Worm (Caenorhabditis elegans) whole organism, midembryonic: ENCODE measurements around the gene bir-1.

Experiments used
- T22C8.4 ChIP-seq: fragments of 200-800 bp; sonication (Bioruptor generic); IDR thresholded peaks from 2 replicates; pipeline ENCODE4 v1.3.6; 2022; ENCODE audit warnings: missing genetic modification characterization, missing compliant biosample characterization
- cog-1 ChIP-seq: sonication (generic microtip); optimal IDR thresholded peaks from 2 replicates; lab custom pipeline; 2016; ENCODE audit warnings: missing genetic modification characterization, missing compliant biosample characterization
- flt-1 ChIP-seq: fragments of 200-800 bp; sonication (Bioruptor generic); IDR thresholded peaks from 2 replicates; pipeline ENCODE4 v1.3.6; 2022; ENCODE audit warnings: missing genetic modification characterization, missing compliant biosample characterization
- klf-2 ChIP-seq: fragments of 200-800 bp; sonication (Bioruptor generic); conservative IDR thresholded peaks from 2 replicates; pipeline ENCODE4 v1.3.6; 2022; ENCODE audit warnings: missing genetic modification reagents, missing genetic modification characterization, missing compliant biosample characterization
- med-1 ChIP-seq: sonication (generic microtip); optimal IDR thresholded peaks from 2 replicates; lab custom pipeline; 2017; ENCODE audit warnings: missing genetic modification characterization, mild to moderate bottlenecking, missing compliant biosample characterization, antibody characterized with exemption, missing genetic modification reagents; ENCODE audit not compliant: insufficient read depth
- ref-1 ChIP-seq: fragments of 200-800 bp; sonication (Bioruptor generic); conservative IDR thresholded peaks from 2 replicates; pipeline ENCODE4 v1.3.6; 2022; ENCODE audit warnings: missing genetic modification reagents, missing genetic modification characterization, missing compliant biosample characterization
- tab-1 ChIP-seq: fragments of 200-800 bp; sonication (Bioruptor generic); IDR thresholded peaks from 2 replicates; pipeline ENCODE4 v1.3.6; 2022; ENCODE audit warnings: missing genetic modification characterization, missing compliant biosample characterization
- ztf-23 ChIP-seq: fragments of 200-800 bp; sonication (Bioruptor generic); IDR thresholded peaks from 2 replicates; pipeline ENCODE4 v1.3.6; 2022; ENCODE audit warnings: missing genetic modification reagents, missing genetic modification characterization, missing compliant biosample characterization
- ztf-29 ChIP-seq: fragments of 200-800 bp; sonication (Bioruptor generic); IDR thresholded peaks from 2 replicates; pipeline ENCODE4 v1.3.6; 2022; ENCODE audit warnings: missing genetic modification reagents, missing genetic modification characterization, missing compliant biosample characterization

bir-1 gene

DNA sequence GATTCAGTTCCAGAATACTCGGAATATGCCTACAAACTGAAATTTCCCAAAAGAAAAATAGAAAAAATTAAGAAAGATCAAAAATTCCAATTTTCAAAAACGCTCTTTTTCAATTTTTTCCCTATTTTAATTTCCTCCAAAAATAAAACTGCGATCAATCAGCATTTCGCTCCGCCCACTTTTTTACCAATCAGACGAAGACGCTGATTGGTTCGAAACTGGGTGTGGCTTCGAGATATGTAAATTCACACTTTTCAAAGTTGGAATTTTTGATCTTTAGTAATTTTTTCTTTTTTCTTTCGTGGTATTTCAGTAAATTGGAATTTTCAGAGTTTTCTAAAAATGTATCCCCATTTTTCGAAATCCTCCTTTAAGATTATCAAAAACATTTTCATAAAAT lies 32.8 kb downstream of the bir-1 start:
- TF ChIP-seq flt-1 (no peak), ztf-23 (GFP tag; lab: Robert Waterston, UW) (no peak), ztf-29 (GFP tag; lab: Robert Waterston, UW) (no peak), cog-1 (tag; lab: Kevin White, UChicago) (no peak), T22C8.4 (GFP tag; lab: Robert Waterston, UW) (no peak), med-1 (GFP tag; lab: Kevin White, UChicago) (no peak), ref-1 (GFP tag; lab: Robert Waterston, UW) (no peak), klf-2 (GFP tag; lab: Robert Waterston, UW) (no peak), tab-1 (GFP tag; lab: Robert Waterston, UW) (no peak)

DNA sequence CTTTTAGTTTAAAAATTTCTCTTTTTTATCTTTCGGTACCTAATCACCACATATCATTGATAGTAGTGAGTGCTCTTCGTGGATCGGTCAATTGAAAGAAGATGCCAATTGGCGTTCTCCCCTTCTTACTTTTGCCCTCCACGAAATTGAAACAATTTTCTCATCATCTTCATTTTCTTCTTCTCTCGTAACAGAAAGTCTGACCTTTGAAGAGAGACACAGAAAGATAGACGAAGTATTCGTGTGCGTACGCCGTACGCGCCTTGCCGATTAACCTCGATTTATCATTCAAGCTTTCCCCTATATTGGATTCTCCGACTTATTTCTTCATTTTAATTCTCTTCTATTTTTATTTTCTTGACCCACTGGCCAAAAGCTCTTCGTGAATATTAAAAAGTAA lies 33.2 kb downstream of the bir-1 start:
- TF ChIP-seq ztf-23 (GFP tag; lab: Robert Waterston, UW) (no peak), klf-2 (GFP tag; lab: Robert Waterston, UW) (no peak), ztf-29 (GFP tag; lab: Robert Waterston, UW) (no peak), med-1 (GFP tag; lab: Kevin White, UChicago) (no peak), flt-1 (no peak), tab-1 (GFP tag; lab: Robert Waterston, UW) (no peak), ref-1 (GFP tag; lab: Robert Waterston, UW) (no peak)

DNA sequence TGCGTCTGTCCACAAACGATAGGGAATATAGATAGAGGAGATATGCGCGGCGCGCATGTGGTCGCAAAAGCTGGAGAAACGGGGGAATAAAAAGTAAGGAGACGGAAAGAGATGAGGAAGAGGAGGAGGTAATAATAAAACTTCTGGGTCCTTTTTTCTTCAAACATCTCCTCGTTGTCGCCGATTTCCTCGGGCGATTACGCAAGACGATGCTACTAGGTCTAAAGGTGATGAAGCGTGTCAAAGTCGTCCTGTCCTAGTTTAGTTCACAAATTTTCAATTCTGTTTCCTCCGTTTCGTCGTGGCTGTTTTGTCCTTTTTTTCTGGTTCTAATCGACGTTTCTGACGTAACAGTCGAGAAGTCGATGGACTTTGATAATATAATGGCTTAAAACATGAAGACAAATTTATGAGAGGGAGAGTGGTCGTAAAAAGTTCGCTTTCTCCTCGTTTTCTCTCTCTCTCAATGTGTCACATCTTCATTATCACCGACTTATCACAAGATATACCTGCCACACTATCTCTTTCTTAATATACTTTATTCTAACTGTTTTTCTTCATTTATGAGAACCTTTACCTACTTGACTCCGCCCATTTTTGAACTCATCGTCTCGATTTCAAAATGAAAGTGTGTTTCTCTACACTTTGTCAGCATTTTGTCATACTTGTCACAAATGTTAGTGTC lies 36.4 kb downstream of the bir-1 start:
- no peak for TF ChIP-seq klf-2 (GFP tag; lab: Robert Waterston, UW)
- no peak for TF ChIP-seq tab-1 (GFP tag; lab: Robert Waterston, UW)
- TF ChIP-seq med-1 (GFP tag; lab: Kevin White, UChicago) = no peak
- TF ChIP-seq flt-1 = no peak
- TF ChIP-seq ztf-29 (GFP tag; lab: Robert Waterston, UW) = no peak
- no peak for TF ChIP-seq T22C8.4 (GFP tag; lab: Robert Waterston, UW)
- TF ChIP-seq cog-1 (tag; lab: Kevin White, UChicago) = no peak
- TF ChIP-seq ztf-23 (GFP tag; lab: Robert Waterston, UW) = no peak
- TF ChIP-seq ref-1 (GFP tag; lab: Robert Waterston, UW) = no peak

DNA sequence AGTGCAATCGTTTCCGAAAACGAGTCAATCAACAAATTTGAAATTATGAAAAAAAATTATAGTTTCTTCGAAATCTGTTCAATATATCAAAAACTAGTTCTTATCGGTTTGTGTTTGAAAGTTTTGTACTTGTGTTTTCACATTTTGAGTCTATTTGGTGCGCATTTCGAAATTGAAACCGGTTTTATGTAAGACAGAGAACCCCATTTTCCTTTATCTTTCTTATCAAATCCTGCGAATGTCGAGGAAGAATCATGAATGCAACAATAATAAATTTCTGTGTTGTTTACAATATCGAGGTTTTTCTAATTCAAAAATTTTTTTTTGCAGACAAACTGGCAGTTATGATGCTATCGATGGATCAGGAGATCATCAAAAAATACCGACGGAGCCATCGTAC lies 38.6 kb downstream of the bir-1 start:
- TF ChIP-seq med-1 (GFP tag; lab: Kevin White, UChicago) (no peak), klf-2 (GFP tag; lab: Robert Waterston, UW) (no peak), ztf-23 (GFP tag; lab: Robert Waterston, UW) (no peak), ref-1 (GFP tag; lab: Robert Waterston, UW) (no peak)

DNA sequence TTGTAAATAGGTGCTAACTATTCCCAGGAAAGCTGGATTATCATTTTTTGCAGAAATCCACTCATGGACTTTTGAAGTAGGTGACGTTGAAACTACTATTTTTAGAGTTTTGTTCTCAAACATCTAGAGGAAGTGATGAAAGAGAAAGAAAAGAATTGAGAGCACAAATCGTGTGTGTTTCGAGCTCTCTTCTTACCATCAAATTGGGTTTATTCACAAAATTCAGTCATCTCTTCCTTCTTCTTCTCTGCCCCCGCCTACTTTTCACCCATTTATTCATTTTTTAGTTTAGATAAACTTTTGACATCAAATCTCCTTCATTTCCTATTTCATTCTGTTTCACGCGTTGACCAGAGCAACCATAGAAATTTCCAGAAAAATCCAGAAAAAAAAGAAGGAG lies 42.6 kb downstream of the bir-1 start, which contains the start of gene W05E10.2:
TSS of gene W05E10.2 (plus strand) at position 301 of the 400 bp plus-strand sequence.
- TF ChIP-seq ref-1 (GFP tag; lab: Robert Waterston, UW) (no peak), flt-1 (no peak), T22C8.4 (GFP tag; lab: Robert Waterston, UW) (no peak), ztf-23 (GFP tag; lab: Robert Waterston, UW) (no peak), ztf-29 (GFP tag; lab: Robert Waterston, UW) (no peak), tab-1 (GFP tag; lab: Robert Waterston, UW) (no peak), klf-2 (GFP tag; lab: Robert Waterston, UW) (no peak), med-1 (GFP tag; lab: Kevin White, UChicago) (no peak), cog-1 (tag; lab: Kevin White, UChicago) (no peak)

DNA sequence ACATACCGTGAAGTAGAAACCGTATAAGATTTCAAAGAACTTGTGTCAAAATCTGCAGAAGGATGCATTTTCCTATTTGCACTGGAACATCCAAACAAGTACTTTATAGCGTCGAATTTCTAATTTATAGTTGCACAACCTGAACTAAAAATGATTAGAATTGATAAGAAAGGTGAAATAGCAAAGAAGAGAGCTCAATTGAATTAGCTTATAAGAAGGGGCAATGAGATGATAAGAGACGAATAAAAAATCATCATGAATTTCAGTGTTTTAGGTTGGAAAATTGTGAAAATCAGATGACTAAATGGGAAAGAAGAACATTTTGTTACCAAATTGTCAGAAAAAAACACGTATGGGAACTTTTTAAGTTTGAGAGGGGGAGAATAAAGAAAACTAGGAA lies 47.3 kb downstream of the bir-1 start, which contains the start of gene W05E10.1:
TSS of gene W05E10.1 (minus strand) at position 139 of the 400 bp plus-strand sequence.
- TF ChIP-seq flt-1 (no peak), ztf-23 (GFP tag; lab: Robert Waterston, UW) (no peak), cog-1 (tag; lab: Kevin White, UChicago) (no peak), T22C8.4 (GFP tag; lab: Robert Waterston, UW) (no peak), ref-1 (GFP tag; lab: Robert Waterston, UW) (no peak), tab-1 (GFP tag; lab: Robert Waterston, UW) (no peak)
